Worm (Caenorhabditis elegans) whole organism, L2 larva: ENCODE measurements around the gene dmsr-7.

Experiments used
- R02D3.7 ChIP-seq: fragments of 150-350 bp; optimal IDR thresholded peaks from 2 replicates; lab custom pipeline; 2014; ENCODE audit warnings: missing biosample characterization, missing genetic modification characterization
- Y55F3AM.14 ChIP-seq: fragments of 200-800 bp; sonication (Bioruptor generic); optimal IDR thresholded peaks from 2 replicates; lab custom pipeline; 2018; ENCODE audit warnings: mild to moderate bottlenecking, missing genetic modification characterization, missing compliant biosample characterization
- ZK546.5 ChIP-seq: sonication (generic microtip); optimal IDR thresholded peaks from 2 replicates; lab custom pipeline; 2017; ENCODE audit warnings: missing biosample characterization, missing genetic modification characterization
- alr-1 ChIP-seq: fragments of 150-350 bp; optimal IDR thresholded peaks from 2 replicates; lab custom pipeline; 2014; ENCODE audit warnings: missing biosample characterization, missing genetic modification characterization
- blmp-1 ChIP-seq: sonication (generic microtip); optimal IDR thresholded peaks from 2 replicates; lab custom pipeline; 2017; ENCODE audit warnings: missing genetic modification characterization, mild to moderate bottlenecking, missing compliant biosample characterization, antibody characterized with exemption, moderate library complexity; ENCODE audit not compliant: insufficient read depth
- ceh-16 ChIP-seq: fragments of 150-350 bp; optimal IDR thresholded peaks from 2 replicates; lab custom pipeline; 2014; ENCODE audit warnings: missing biosample characterization, missing genetic modification characterization
- ceh-82 ChIP-seq: fragments of 150-350 bp; optimal IDR thresholded peaks from 2 replicates; lab custom pipeline; 2014; ENCODE audit warnings: missing biosample characterization, missing genetic modification characterization
- crh-2 ChIP-seq: sonication (generic microtip); optimal IDR thresholded peaks from 2 replicates; lab custom pipeline; 2017; ENCODE audit warnings: missing biosample characterization, missing genetic modification characterization
- dmd-4 ChIP-seq: sonication (generic microtip); optimal IDR thresholded peaks from 2 replicates; lab custom pipeline; 2017; ENCODE audit warnings: missing biosample characterization, missing genetic modification characterization
- elt-1 ChIP-seq: fragments of 150-350 bp; optimal IDR thresholded peaks from 2 replicates; lab custom pipeline; 2014; ENCODE audit warnings: missing biosample characterization, missing genetic modification characterization
- elt-3 ChIP-seq: sonication (generic microtip); optimal IDR thresholded peaks from 2 replicates; lab custom pipeline; 2017; ENCODE audit warnings: missing biosample characterization, missing genetic modification characterization
- fos-1 ChIP-seq: fragments of 150-350 bp; optimal IDR thresholded peaks from 2 replicates; lab custom pipeline; 2014; ENCODE audit warnings: missing biosample characterization, missing genetic modification characterization
- lin-11 ChIP-seq: fragments of 150-350 bp; sonication (generic microtip); optimal IDR thresholded peaks from 2 replicates; lab custom pipeline; 2014; ENCODE audit warnings: missing biosample characterization, missing genetic modification characterization, inconsistent platforms, mixed read lengths
- lin-39 ChIP-seq: fragments of 150-350 bp; optimal IDR thresholded peaks from 2 replicates; lab custom pipeline; 2014; ENCODE audit warnings: missing biosample characterization, missing genetic modification reagents, missing genetic modification characterization
- lsy-2 ChIP-seq, 2 experiments: fragments of 150-350 bp in 1 of 2; sonication (generic microtip) in 1 of 2; optimal IDR thresholded peaks; 2 replicates each; lab custom pipeline; 2014 to 2017; ENCODE audit warnings: missing biosample characterization in 2 of 2, missing genetic modification characterization in 2 of 2
- mbf-1 ChIP-seq: sonication (generic microtip); optimal IDR thresholded peaks from 2 replicates; lab custom pipeline; 2017; ENCODE audit warnings: missing biosample characterization, missing genetic modification characterization
- mdl-1 ChIP-seq, 2 experiments: fragments of 150-350 bp in 1 of 2; sonication (generic microtip) in 1 of 2; optimal IDR thresholded peaks; 2 replicates each; lab custom pipeline; 2017; ENCODE audit warnings: missing biosample characterization in 2 of 2, missing genetic modification characterization in 2 of 2
- nhr-12 ChIP-seq: fragments of 150-350 bp; optimal IDR thresholded peaks from 2 replicates; lab custom pipeline; 2014; ENCODE audit warnings: missing biosample characterization, missing genetic modification characterization
- nhr-21 ChIP-seq: fragments of 150-350 bp; optimal IDR thresholded peaks from 2 replicates; lab custom pipeline; 2014; ENCODE audit warnings: missing biosample characterization, missing genetic modification characterization
- nhr-237 ChIP-seq: fragments of 150-350 bp; optimal IDR thresholded peaks from 2 replicates; lab custom pipeline; 2014; ENCODE audit warnings: missing biosample characterization, missing genetic modification characterization
- nhr-25 ChIP-seq: fragments of 150-350 bp; sonication (generic microtip); optimal IDR thresholded peaks from 3 replicates; lab custom pipeline; 2014; ENCODE audit warnings: missing biosample characterization, missing genetic modification characterization
- unc-39 ChIP-seq: fragments of 150-350 bp; optimal IDR thresholded peaks from 2 replicates; lab custom pipeline; 2014; ENCODE audit warnings: missing biosample characterization, missing genetic modification characterization
- unc-62 ChIP-seq: fragments of 150-350 bp; optimal IDR thresholded peaks from 2 replicates; lab custom pipeline; 2014; ENCODE audit warnings: missing biosample characterization, missing genetic modification reagents, missing genetic modification characterization
- zag-1 ChIP-seq: fragments of 150-350 bp; optimal IDR thresholded peaks from 2 replicates; lab custom pipeline; 2014; ENCODE audit warnings: missing biosample characterization, missing genetic modification characterization
- ztf-11 ChIP-seq: sonication (generic microtip); optimal IDR thresholded peaks from 2 replicates; lab custom pipeline; 2017; ENCODE audit warnings: missing biosample characterization, missing genetic modification characterization
- ztf-4 ChIP-seq: fragments of 150-350 bp; optimal IDR thresholded peaks from 2 replicates; lab custom pipeline; 2014; ENCODE audit warnings: missing biosample characterization, missing genetic modification characterization

Gene dmsr-7

DNA sequence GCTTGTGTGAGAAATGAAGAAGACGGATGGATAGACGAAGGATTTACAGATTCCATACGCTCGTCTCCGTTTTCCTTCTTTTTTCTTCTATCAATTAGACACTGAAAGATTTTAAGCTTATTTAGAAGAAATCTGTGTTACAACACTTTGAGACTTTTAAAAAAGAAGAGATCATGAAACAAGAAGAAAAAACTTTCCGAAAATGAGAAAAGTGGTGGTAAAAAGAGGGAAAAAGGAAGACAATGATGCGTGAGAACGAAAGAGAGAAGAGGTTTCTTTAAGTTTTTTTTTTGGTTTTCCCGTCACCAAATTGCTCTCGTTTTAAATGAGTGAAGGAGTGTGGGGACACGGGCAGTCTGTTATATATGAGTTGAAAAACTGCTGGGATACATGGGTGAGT, 48.5 kb downstream of the dmsr-7 start, which contains the start of gene glc-3:
glc-3 (minus strand) TSS at position 101 of the 400 bp plus-strand sequence.
- TF ChIP-seq ceh-82 (tag; lab: Kevin White, UChicago) (no peak), fos-1 (tag; lab: Kevin White, UChicago) (no peak), unc-39 (tag; lab: Kevin White, UChicago) (no peak), crh-2 (tag; lab: Kevin White, UChicago) (no peak), lsy-2 (tag; optimal IDR thresholded peaks at IDR 0.05; lab: Kevin White, UChicago) (no peak), Y55F3AM.14 (GFP tag; lab: Kevin White, UChicago) (no peak), lin-11 (no peak), zag-1 (tag; lab: Kevin White, UChicago) (no peak), lin-39 (tag; lab: Kevin White, UChicago) (no peak), elt-1 (tag; lab: Kevin White, UChicago) (no peak), R02D3.7 (no peak), nhr-237 (no peak), blmp-1 (tag; lab: Kevin White, UChicago) (no peak)

DNA sequence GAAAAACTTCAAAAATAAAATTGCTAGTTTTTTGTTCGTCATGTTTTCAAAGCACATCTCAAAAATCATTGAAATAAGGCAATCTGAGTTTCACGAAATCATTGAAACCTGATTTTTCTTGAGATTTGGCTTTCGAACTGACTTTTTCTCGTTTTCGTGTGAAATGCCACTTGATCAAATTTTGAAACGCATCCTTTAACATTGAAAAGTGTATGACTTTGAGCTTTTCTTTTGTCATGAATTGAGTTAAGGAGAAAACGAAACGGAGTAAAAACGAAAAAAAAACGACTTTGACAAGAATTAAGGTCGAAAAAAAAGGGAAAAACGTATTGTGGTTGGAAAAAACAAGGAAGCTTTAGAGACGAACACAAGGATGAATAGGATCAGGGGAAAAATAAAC, 49.8 kb downstream of the dmsr-7 start:
- TF ChIP-seq alr-1 (tag; lab: Kevin White, UChicago) (no peak), lsy-2 (tag; optimal IDR thresholded peaks at IDR 0.05; lab: Kevin White, UChicago) (no peak), ZK546.5 (no peak), ztf-4 (no peak), nhr-25 (tag; lab: Kevin White, UChicago) (no peak), crh-2 (tag; lab: Kevin White, UChicago) (no peak), nhr-21 (tag; lab: Kevin White, UChicago) (no peak), mdl-1 (tag; optimal IDR thresholded peaks at IDR 0.05; lab: Kevin White, UChicago) (no peak), unc-62 (no peak), elt-1 (tag; lab: Kevin White, UChicago) (no peak), ceh-16 (tag; lab: Kevin White, UChicago) (no peak), ztf-11 (tag; lab: Kevin White, UChicago) (no peak), mbf-1 (tag; lab: Kevin White, UChicago) (no peak), dmd-4 (no peak), nhr-12 (no peak), elt-3 (no peak)
